Worm (Caenorhabditis elegans): ENCODE results near the gene C49C8.6.
A peak's percentile ranks its signal among the peaks of the same experiment; 100 is the strongest.

The C49C8.6 gene

DNA sequence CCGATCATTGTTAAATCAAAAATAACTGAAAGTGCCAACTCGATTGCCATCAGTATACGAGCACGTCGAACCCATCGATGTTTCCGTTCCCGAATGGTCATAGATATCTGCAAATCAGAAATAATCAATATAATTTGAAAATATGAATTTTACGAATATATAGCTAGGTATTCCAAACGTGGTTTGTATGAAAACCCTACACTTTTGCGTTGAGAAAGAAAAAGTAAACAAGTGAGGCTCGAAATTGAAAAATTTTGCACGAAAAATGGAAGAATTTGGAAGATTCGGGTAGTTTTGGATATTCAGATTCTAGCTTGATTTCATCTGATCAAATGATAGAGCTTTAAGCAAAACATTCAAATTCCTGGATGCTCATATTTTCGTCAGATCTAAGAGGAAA is 19.3 kb downstream of the C49C8.6 start, which contains the start of gene F42A9.9:
F42A9.9 (minus strand) TSS at position 101 of the 400 bp plus-strand sequence.
- TF ChIP-seq sox-4 (tag; optimal IDR thresholded peaks at IDR 0.05) (no peak), fkh-10 (GFP tag; optimal IDR thresholded peaks at IDR 0.05) (no peak), grh-1 (GFP tag; IDR thresholded peaks at IDR 0.05) (no peak), ceh-63 (GFP tag; optimal IDR thresholded peaks at IDR 0.05) (no peak), ceh-8 (GFP tag; optimal IDR thresholded peaks at IDR 0.05) (no peak), xbp-1 (tag; optimal IDR thresholded peaks at IDR 0.05) (no peak), dsc-1 (tag; optimal IDR thresholded peaks at IDR 0.05) (no peak), F16B12.6 (tag; optimal IDR thresholded peaks at IDR 0.05) (no peak), ceh-82 (tag; optimal IDR thresholded peaks at IDR 0.05) (no peak), hlh-17 (GFP tag; optimal IDR thresholded peaks at IDR 0.05; ENCODE audit: borderline replicate concordance) (no peak), mef-2 (tag; optimal IDR thresholded peaks at IDR 0.05) (no peak), nhr-12 (tag; optimal IDR thresholded peaks at IDR 0.05) (no peak), sup-37 (GFP tag; optimal IDR thresholded peaks at IDR 0.05) (no peak), snu-23 (GFP tag; optimal IDR thresholded peaks at IDR 0.05) (no peak), mdl-1 (tag; optimal IDR thresholded peaks at IDR 0.05) (no peak), ceh-88 (GFP tag; IDR thresholded peaks at IDR 0.05) (no peak), ama-1 (optimal IDR thresholded peaks at IDR 0.05) (no peak), C34B4.2 (tag; optimal IDR thresholded peaks at IDR 0.05) (no peak), lsy-2 (tag; optimal IDR thresholded peaks at IDR 0.05) (no peak), ces-1 (GFP tag; optimal IDR thresholded peaks at IDR 0.05) (no peak)

- TF ChIP-seq unc-62 (GFP tag; optimal IDR thresholded peaks at IDR 0.05) (no peak), hlh-17 (GFP tag; optimal IDR thresholded peaks at IDR 0.05; ENCODE audit: borderline replicate concordance) (no peak), snpc-4 (tag; optimal IDR thresholded peaks at IDR 0.05) (no peak), elt-3 (tag; optimal IDR thresholded peaks at IDR 0.05) (no peak), zag-1 (tag; optimal IDR thresholded peaks at IDR 0.05) (no peak), C04F5.9 (tag; optimal IDR thresholded peaks at IDR 0.05) (no peak), nhr-77 (tag; optimal IDR thresholded peaks at IDR 0.05) (no peak), efl-3 (GFP tag; optimal IDR thresholded peaks at IDR 0.05) (no peak), dsc-1 (tag; optimal IDR thresholded peaks at IDR 0.05) (no peak), unc-98 (GFP tag; IDR thresholded peaks at IDR 0.05) (no peak), nhr-237 (tag; optimal IDR thresholded peaks at IDR 0.05) (no peak)
Observed at ce11 chrIV:8631033-8631432, 27.0 kb downstream of the C49C8.6 start, which contains the start of gene dgk-4. dgk-4 (plus strand) TSS chrIV:8631333.

DNA sequence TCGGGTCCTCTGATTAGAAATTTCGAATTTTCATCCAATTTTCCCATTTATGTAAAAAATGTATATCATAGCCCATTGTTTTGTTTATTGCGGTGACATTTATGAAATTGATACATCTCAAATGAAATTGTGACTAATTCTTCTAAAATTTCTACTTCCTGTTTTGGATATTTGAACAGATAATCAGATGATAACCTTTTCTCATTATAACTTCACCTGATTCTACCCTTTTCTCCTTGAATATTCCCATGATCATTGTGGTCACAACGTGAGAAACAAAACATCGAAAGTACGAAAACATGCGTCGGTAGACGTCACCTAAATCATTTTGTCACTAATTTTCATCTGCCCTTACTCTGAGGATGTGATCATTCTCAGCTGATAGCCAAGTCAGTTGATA is 27.8 kb downstream of the C49C8.6 start:
- TF ChIP-seq ets-5 (GFP tag; IDR thresholded peaks at IDR 0.05) (no peak), lin-35 (GFP tag; optimal IDR thresholded peaks at IDR 0.05) (no peak), ceh-82 (tag; optimal IDR thresholded peaks at IDR 0.05) (no peak), nhr-12 (tag; optimal IDR thresholded peaks at IDR 0.05) (no peak), sup-37 (GFP tag; optimal IDR thresholded peaks at IDR 0.05) (no peak), ceh-8 (GFP tag; optimal IDR thresholded peaks at IDR 0.05) (peak; percentile 70), ces-1 (GFP tag; optimal IDR thresholded peaks at IDR 0.05) (no peak), sox-4 (tag; optimal IDR thresholded peaks at IDR 0.05) (no peak), tbx-2 (tag; optimal IDR thresholded peaks at IDR 0.05) (no peak), fkh-8 (tag; optimal IDR thresholded peaks at IDR 0.05) (peak; percentile 16), zag-1 (tag; optimal IDR thresholded peaks at IDR 0.05) (no peak), pag-3 (tag; optimal IDR thresholded peaks at IDR 0.05; ENCODE audit: borderline replicate concordance, insufficient read depth) (no peak), dsc-1 (tag; optimal IDR thresholded peaks at IDR 0.05) (peak; percentile 54), nhr-76 (tag; optimal IDR thresholded peaks at IDR 0.05) (no peak), hpl-2 (GFP tag; optimal IDR thresholded peaks at IDR 0.05) (no peak), snu-23 (GFP tag; optimal IDR thresholded peaks at IDR 0.05) (no peak), lsy-2 (tag; optimal IDR thresholded peaks at IDR 0.05) (no peak), fkh-4 (tag; optimal IDR thresholded peaks at IDR 0.05; ENCODE audit: borderline replicate concordance) (no peak), C34B4.2 (tag; optimal IDR thresholded peaks at IDR 0.05) (no peak), nhr-71 (tag; optimal IDR thresholded peaks at IDR 0.05) (peak; percentile 43), C16A3.4 (tag; optimal IDR thresholded peaks at IDR 0.05) (no peak), mab-9 (GFP tag; IDR thresholded peaks at IDR 0.05) (no peak), ceh-63 (GFP tag; optimal IDR thresholded peaks at IDR 0.05) (no peak), nhr-11 (tag; optimal IDR thresholded peaks at IDR 0.05) (peak; percentile 13), fkh-10 (GFP tag; optimal IDR thresholded peaks at IDR 0.05) (no peak), skn-1 (tag; optimal IDR thresholded peaks at IDR 0.05) (no peak)

Data from whole organism, L1 larva.